Worm (Caenorhabditis elegans) whole organism, L3 larva: ENCODE measurements around the gene ctl-3.

Source experiments
- R02D3.7 ChIP-seq: fragments of 150-350 bp; optimal IDR thresholded peaks from 2 replicates; lab custom pipeline; 2014; ENCODE audit warnings: missing biosample characterization, missing genetic modification characterization
- ZK546.5 ChIP-seq: sonication (generic microtip); optimal IDR thresholded peaks from 2 replicates; lab custom pipeline; 2017; ENCODE audit warnings: missing biosample characterization, missing genetic modification characterization
- aly-2 ChIP-seq: fragments of 150-350 bp; optimal IDR thresholded peaks from 2 replicates; lab custom pipeline; 2014; ENCODE audit warnings: missing biosample characterization, missing genetic modification characterization
- ama-1 ChIP-seq: fragments of 150-350 bp; optimal IDR thresholded peaks from 2 replicates; lab custom pipeline; 2018
- ceh-28 ChIP-seq: fragments of 150-350 bp; optimal IDR thresholded peaks from 2 replicates; lab custom pipeline; 2014; ENCODE audit warnings: missing biosample characterization, missing genetic modification reagents, missing genetic modification characterization
- ceh-82 ChIP-seq: fragments of 150-350 bp; optimal IDR thresholded peaks from 2 replicates; lab custom pipeline; 2014; ENCODE audit warnings: missing biosample characterization, missing genetic modification characterization
- ceh-9 ChIP-seq: sonication (generic microtip); optimal IDR thresholded peaks from 2 replicates; lab custom pipeline; 2018; ENCODE audit warnings: missing biosample characterization, missing genetic modification characterization
- egl-27 ChIP-seq: sonication (generic microtip); optimal IDR thresholded peaks from 4 replicates; lab custom pipeline; 2017; ENCODE audit warnings: missing biosample characterization, missing genetic modification reagents, missing genetic modification characterization
- egl-5 ChIP-seq: fragments of 150-350 bp; optimal IDR thresholded peaks from 2 replicates; lab custom pipeline; 2017; ENCODE audit warnings: missing biosample characterization, missing genetic modification reagents, missing genetic modification characterization, inconsistent platforms
- elt-1 ChIP-seq: fragments of 150-350 bp; optimal IDR thresholded peaks from 2 replicates; lab custom pipeline; 2014; ENCODE audit warnings: missing biosample characterization, missing genetic modification characterization
- elt-2 ChIP-seq: sonication (generic microtip); optimal IDR thresholded peaks from 2 replicates; lab custom pipeline; 2016; ENCODE audit warnings: missing genetic modification reagents, mild to moderate bottlenecking, missing genetic modification characterization, missing compliant biosample characterization
- elt-3 ChIP-seq, 3 experiments: fragments of 150-350 bp in 1 of 3; sonication (generic microtip) in 2 of 3; optimal IDR thresholded peaks; 2 replicates in 2 of 3; 4 replicates in 1 of 3; lab custom pipeline; 2014 to 2017; ENCODE audit warnings: missing biosample characterization in 3 of 3, missing genetic modification characterization in 3 of 3
- eor-1 ChIP-seq, 2 experiments: fragments of 150-350 bp; optimal IDR thresholded peaks; 2 replicates each; lab custom pipeline; 2014 to 2018; ENCODE audit warnings: missing biosample characterization in 2 of 2, missing genetic modification characterization in 2 of 2
- fkh-10 ChIP-seq: sonication (generic microtip); optimal IDR thresholded peaks from 2 replicates; lab custom pipeline; 2017; ENCODE audit warnings: missing biosample characterization, missing genetic modification reagents, missing genetic modification characterization
- fkh-2 ChIP-seq: fragments of 150-350 bp; optimal IDR thresholded peaks from 2 replicates; lab custom pipeline; 2014; ENCODE audit warnings: missing biosample characterization, missing genetic modification reagents, missing genetic modification characterization
- fos-1 ChIP-seq: fragments of 150-350 bp; optimal IDR thresholded peaks from 2 replicates; lab custom pipeline; 2014; ENCODE audit warnings: missing biosample characterization, missing genetic modification characterization
- hmg-11 ChIP-seq: sonication (generic microtip); optimal IDR thresholded peaks from 2 replicates; lab custom pipeline; 2016; ENCODE audit warnings: missing genetic modification characterization, missing compliant biosample characterization
- jun-1 ChIP-seq: fragments of 150-350 bp; optimal IDR thresholded peaks from 2 replicates; lab custom pipeline; 2014; ENCODE audit warnings: missing biosample characterization, missing genetic modification reagents, missing genetic modification characterization
- lin-15B ChIP-seq: fragments of 150-350 bp; optimal IDR thresholded peaks from 2 replicates; lab custom pipeline; 2014; ENCODE audit warnings: missing biosample characterization, missing genetic modification characterization
- lin-39 ChIP-seq: fragments of 150-350 bp; optimal IDR thresholded peaks from 2 replicates; lab custom pipeline; 2018; ENCODE audit warnings: missing biosample characterization, missing genetic modification reagents, missing genetic modification characterization
- lsy-12 ChIP-seq: sonication (generic microtip); optimal IDR thresholded peaks from 2 replicates; lab custom pipeline; 2016; ENCODE audit warnings: mild to moderate bottlenecking, missing genetic modification characterization, missing compliant biosample characterization
- mdl-1 ChIP-seq: fragments of 150-350 bp; optimal IDR thresholded peaks from 2 replicates; lab custom pipeline; 2014; ENCODE audit warnings: missing biosample characterization, missing genetic modification characterization
- mml-1 ChIP-seq: fragments of 150-350 bp; sonication (generic microtip); optimal IDR thresholded peaks from 3 replicates; lab custom pipeline; 2014; ENCODE audit warnings: missing biosample characterization, missing genetic modification characterization
- nfya-1 ChIP-seq: sonication (generic microtip); optimal IDR thresholded peaks from 2 replicates; lab custom pipeline; 2017; ENCODE audit warnings: missing genetic modification characterization, mild to moderate bottlenecking, missing compliant biosample characterization, antibody characterized with exemption, moderate library complexity; ENCODE audit not compliant: insufficient read depth
- nhr-11 ChIP-seq: fragments of 150-350 bp; optimal IDR thresholded peaks from 2 replicates; lab custom pipeline; 2014; ENCODE audit warnings: missing biosample characterization, missing genetic modification characterization
- nhr-12 ChIP-seq: fragments of 150-350 bp; optimal IDR thresholded peaks from 2 replicates; lab custom pipeline; 2014; ENCODE audit warnings: missing biosample characterization, missing genetic modification characterization
- nhr-23 ChIP-seq: fragments of 150-350 bp; optimal IDR thresholded peaks from 2 replicates; lab custom pipeline; 2014; ENCODE audit warnings: missing biosample characterization, missing genetic modification reagents, missing genetic modification characterization
- nhr-237 ChIP-seq: fragments of 150-350 bp; optimal IDR thresholded peaks from 2 replicates; lab custom pipeline; 2014; ENCODE audit warnings: missing biosample characterization, missing genetic modification characterization
- nhr-25 ChIP-seq: sonication (generic microtip); optimal IDR thresholded peaks from 2 replicates; lab custom pipeline; 2017; ENCODE audit warnings: missing biosample characterization, missing genetic modification characterization
- nhr-28 ChIP-seq: fragments of 150-350 bp; optimal IDR thresholded peaks from 2 replicates; lab custom pipeline; 2014; ENCODE audit warnings: missing biosample characterization, missing genetic modification characterization
- nhr-43 ChIP-seq: sonication (generic microtip); optimal IDR thresholded peaks from 2 replicates; lab custom pipeline; 2016; ENCODE audit warnings: mild to moderate bottlenecking, missing genetic modification characterization, missing compliant biosample characterization; ENCODE audit not compliant: poor library complexity, severe bottlenecking
- nhr-67 ChIP-seq: fragments of 150-350 bp; optimal IDR thresholded peaks from 2 replicates; lab custom pipeline; 2014; ENCODE audit warnings: missing biosample characterization, missing genetic modification characterization
- nhr-76 ChIP-seq: fragments of 150-350 bp; sonication (generic microtip); optimal IDR thresholded peaks from 5 replicates; lab custom pipeline; 2014; ENCODE audit warnings: missing biosample characterization, missing genetic modification characterization
- nhr-77 ChIP-seq: fragments of 150-350 bp; optimal IDR thresholded peaks from 2 replicates; lab custom pipeline; 2014; ENCODE audit warnings: missing biosample characterization, missing genetic modification characterization
- pha-4 ChIP-seq: fragments of 150-350 bp; optimal IDR thresholded peaks from 2 replicates; lab custom pipeline; 2014; ENCODE audit warnings: missing biosample characterization, missing genetic modification reagents, missing genetic modification characterization
- pqm-1 ChIP-seq: fragments of 150-350 bp; optimal IDR thresholded peaks from 2 replicates; lab custom pipeline; 2017; ENCODE audit warnings: missing biosample characterization, missing genetic modification characterization, inconsistent platforms
- sea-2 ChIP-seq: fragments of 150-350 bp; sonication (generic microtip); optimal IDR thresholded peaks from 4 replicates; lab custom pipeline; 2014; ENCODE audit warnings: missing biosample characterization, missing genetic modification reagents, missing genetic modification characterization
- skn-1 ChIP-seq: fragments of 150-350 bp; optimal IDR thresholded peaks from 2 replicates; lab custom pipeline; 2014; ENCODE audit warnings: missing biosample characterization, missing genetic modification characterization
- snpc-4 ChIP-seq: fragments of 150-350 bp; optimal IDR thresholded peaks from 2 replicates; lab custom pipeline; 2014; ENCODE audit warnings: missing biosample characterization, missing genetic modification characterization
- tbx-2 ChIP-seq: sonication (generic microtip); optimal IDR thresholded peaks from 2 replicates; lab custom pipeline; 2016; ENCODE audit warnings: mild to moderate bottlenecking, missing genetic modification characterization, missing compliant biosample characterization
- unc-39 ChIP-seq: sonication (generic microtip); optimal IDR thresholded peaks from 4 replicates; lab custom pipeline; 2017; ENCODE audit warnings: missing biosample characterization, missing genetic modification characterization
- unc-62 ChIP-seq: fragments of 150-350 bp; sonication (generic microtip); optimal IDR thresholded peaks from 4 replicates; lab custom pipeline; 2014; ENCODE audit warnings: missing biosample characterization, missing genetic modification reagents, missing genetic modification characterization
- zag-1 ChIP-seq: fragments of 150-350 bp; optimal IDR thresholded peaks from 2 replicates; lab custom pipeline; 2014; ENCODE audit warnings: missing biosample characterization, missing genetic modification characterization
- ztf-11 ChIP-seq: fragments of 150-350 bp; optimal IDR thresholded peaks from 2 replicates; lab custom pipeline; 2014; ENCODE audit warnings: missing biosample characterization, missing genetic modification characterization
- ztf-4 ChIP-seq: fragments of 150-350 bp; optimal IDR thresholded peaks from 2 replicates; lab custom pipeline; 2014; ENCODE audit warnings: missing biosample characterization, missing genetic modification characterization

The ctl-3 gene

DNA sequence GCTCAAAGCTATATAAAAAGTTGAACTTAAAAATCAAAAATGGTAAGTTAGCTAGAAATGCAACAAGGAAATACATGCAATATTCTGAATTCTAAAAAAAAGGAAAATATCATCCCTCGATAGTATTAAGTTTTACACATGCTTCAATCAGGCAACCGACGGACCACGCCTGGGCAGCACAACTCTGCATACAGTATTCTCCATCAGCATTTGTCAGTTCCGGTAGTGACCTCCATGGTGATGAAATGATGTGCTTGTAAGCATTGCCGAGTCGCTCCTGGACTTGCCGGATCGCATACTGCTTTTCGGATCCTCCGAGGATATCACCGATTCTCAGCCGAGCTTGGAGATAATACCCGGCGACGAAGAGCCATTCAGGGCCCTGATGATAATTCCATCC is 40.2 kb upstream of the ctl-3 start:
- TF ChIP-seq fkh-2 (tag; lab: Kevin White, UChicago) (no peak), ztf-4 (tag; lab: Kevin White, UChicago) (no peak), nhr-25 (tag; lab: Kevin White, UChicago) (peak; percentile 40), ama-1 (peak; percentile 72)

DNA sequence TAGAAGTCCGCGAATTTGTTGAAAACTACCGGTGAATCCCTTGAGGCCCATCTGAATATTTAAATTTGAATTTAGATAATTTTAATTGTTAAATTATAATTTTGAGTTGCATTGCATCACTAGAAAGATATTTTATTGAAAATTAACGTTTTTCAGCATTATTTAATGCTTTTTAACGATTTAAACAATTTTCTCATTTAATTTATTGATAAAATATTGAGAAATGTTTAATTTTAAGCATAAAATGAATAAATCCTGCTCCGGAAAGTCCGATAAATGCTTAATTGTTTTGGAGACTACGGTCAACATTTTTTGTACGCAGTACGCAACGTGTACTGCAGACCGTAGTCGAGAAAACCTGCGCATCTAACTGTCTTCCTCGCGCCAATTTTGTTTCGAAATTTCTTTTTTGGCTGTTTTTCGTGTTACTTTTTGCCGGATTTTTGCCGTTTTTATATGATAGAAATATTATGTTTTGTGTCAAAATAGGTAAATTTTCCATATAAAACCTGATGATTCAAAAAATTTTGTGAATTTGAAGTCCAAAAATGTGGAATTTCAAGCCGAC is 38.9 kb upstream of the ctl-3 start, which contains the start of the genes Y54G11A.17, lin-7 and elof-1:
Gene Y54G11A.17 (minus strand): TSS at position 51 of the 568 bp plus-strand sequence.
Gene lin-7 (minus strand): TSS at position 51 of the 568 bp plus-strand sequence.
Gene elof-1 (plus strand): TSS at position 383 of the 568 bp plus-strand sequence.
- TF ChIP-seq egl-5 (peak; percentile 97), hmg-11 (tag; lab: Kevin White, UChicago) (peak; percentile 92), nhr-12 (tag; lab: Kevin White, UChicago) (no peak), aly-2 (tag; lab: Kevin White, UChicago) (no peak), nhr-11 (tag; lab: Kevin White, UChicago) (no peak), ceh-82 (tag; lab: Kevin White, UChicago) (no peak), snpc-4 (peak; percentile 91), nhr-43 (tag; lab: Kevin White, UChicago) (peak; percentile 51), eor-1 (tag; optimal IDR thresholded peaks at IDR 0.05; lab: Kevin White, UChicago) (no peak), skn-1 (tag; lab: Kevin White, UChicago) (peak; percentile 77), unc-62 (GFP tag; lab: Kevin White, UChicago) (no peak), mml-1 (tag; lab: Kevin White, UChicago) (no peak), sea-2 (GFP tag; lab: Kevin White, UChicago) (no peak), elt-3 (tag; optimal IDR thresholded peaks at IDR 0.05; lab: Kevin White, UChicago) (no peak), R02D3.7 (tag; lab: Kevin White, UChicago) (peak; percentile 32), fkh-10 (GFP tag; lab: Kevin White, UChicago) (peak; percentile 63), ceh-9 (no peak), lin-15B (tag; lab: Kevin White, UChicago) (peak; percentile 92), lsy-12 (tag; lab: Kevin White, UChicago) (peak; percentile 78), fos-1 (tag; lab: Kevin White, UChicago) (no peak), nhr-28 (tag; lab: Kevin White, UChicago) (no peak), ztf-4 (tag; lab: Kevin White, UChicago) (no peak), ceh-28 (peak; percentile 31), lin-39 (tag; lab: Kevin White, UChicago) (peak; percentile 98), nhr-23 (peak; percentile 88), nhr-76 (tag; lab: Kevin White, UChicago) (peak; percentile 9), pha-4 (tag; lab: Kevin White, UChicago) (peak; percentile 95), jun-1 (tag; lab: Kevin White, UChicago) (peak; percentile 68), egl-27 (tag; lab: Kevin White, UChicago) (no peak), ZK546.5 (tag; lab: Kevin White, UChicago) (peak; percentile 85), elt-2 (tag; lab: Kevin White, UChicago) (peak; percentile 46), nhr-67 (tag; lab: Kevin White, UChicago) (peak; percentile 21), mdl-1 (tag; lab: Kevin White, UChicago) (no peak), ama-1 (peak; percentile 92), pqm-1 (tag; lab: Kevin White, UChicago) (peak; percentile 80), nhr-77 (tag; lab: Kevin White, UChicago) (peak; percentile 55), zag-1 (tag; lab: Kevin White, UChicago) (no peak), nhr-237 (tag; lab: Kevin White, UChicago) (no peak), fkh-2 (tag; lab: Kevin White, UChicago) (no peak), elt-1 (no peak), tbx-2 (tag; lab: Kevin White, UChicago) (peak; percentile 23), ztf-11 (tag; lab: Kevin White, UChicago) (no peak), nhr-25 (tag; lab: Kevin White, UChicago) (peak; percentile 81), unc-39 (tag; lab: Kevin White, UChicago) (no peak), nfya-1 (tag; lab: Kevin White, UChicago) (peak; percentile 99)
